Fruit fly (Drosophila melanogaster) whole organism: ENCODE data around the gene CG1847.

Experiments
- CG8478 ChIP-seq: fragments of >200 bp; optimal IDR thresholded peaks from 2 replicates; lab custom pipeline; 2018; ENCODE audit warnings: inconsistent platforms
- EcR ChIP-seq, 2 experiments: fragments of >200 bp; optimal IDR thresholded peaks; 2 replicates each; lab custom pipeline; 2017; ENCODE audit warnings: missing biosample characterization in 2 of 2, missing genetic modification characterization in 2 of 2, missing genetic modification reagents in 2 of 2

- TF ChIP-seq CG8478: no peak
- no peak for TF ChIP-seq EcR (GFP tag; optimal IDR thresholded peaks at IDR 0.05; lab: Kevin White, UChicago)
These were observed 47.0 kb upstream of the CG1847 start for dm6 chrX:11821946-11822345.
